Fruit fly (Drosophila melanogaster) whole organism, embryonic: ENCODE results near the gene timeout.

ENCODE experiments used
- Bgb ChIP-seq: fragments of 200-800 bp; sonication (Bioruptor generic); IDR thresholded peaks from 2 replicates; pipeline ENCODE4 v1.3.6; 2022; ENCODE audit warnings: missing biosample characterization, missing genetic modification characterization; ENCODE audit not compliant: partially characterized antibody
- CG10147 ChIP-seq: fragments of 200-800 bp; sonication (Bioruptor generic); optimal IDR thresholded peaks from 2 replicates; lab custom pipeline; 2019; ENCODE audit warnings: missing biosample characterization, mild to moderate bottlenecking, missing genetic modification characterization, moderate library complexity
- CG10267 ChIP-seq: fragments of 200-800 bp; sonication (Bioruptor generic); optimal IDR thresholded peaks from 2 replicates; lab custom pipeline; 2018; ENCODE audit warnings: missing biosample characterization, mild to moderate bottlenecking, missing genetic modification characterization, moderate library complexity
- CG10462 ChIP-seq: fragments of 200-800 bp; sonication (Bioruptor generic); optimal IDR thresholded peaks from 2 replicates; lab custom pipeline; 2016; ENCODE audit warnings: missing biosample characterization, missing genetic modification characterization
- CG10979 ChIP-seq: fragments of 200-800 bp; sonication (Bioruptor generic); optimal IDR thresholded peaks from 2 replicates; lab custom pipeline; 2018; ENCODE audit warnings: missing biosample characterization, mild to moderate bottlenecking, missing genetic modification characterization, moderate library complexity
- CG11696 ChIP-seq: fragments of 200-800 bp; sonication (Bioruptor generic); IDR thresholded peaks from 2 replicates; pipeline ENCODE4 v1.3.6; 2022; ENCODE audit warnings: missing biosample characterization, missing genetic modification characterization
- CG11723 ChIP-seq: fragments of 200-800 bp; sonication (Bioruptor generic); optimal IDR thresholded peaks from 2 replicates; lab custom pipeline; 2017; ENCODE audit warnings: missing biosample characterization, mild to moderate bottlenecking, missing genetic modification characterization
- CG14050 ChIP-seq: fragments of 200-800 bp; sonication (Bioruptor generic); IDR thresholded peaks from 3 replicates; pipeline ENCODE4 v1.3.6; 2022; ENCODE audit warnings: missing biosample characterization, missing genetic modification characterization
- CG16863 ChIP-seq: fragments of 200-800 bp; sonication (Bioruptor generic); optimal IDR thresholded peaks from 3 replicates; lab custom pipeline; 2016; ENCODE audit warnings: missing biosample characterization, missing genetic modification characterization
- CG17829 ChIP-seq: fragments of 200-800 bp; optimal IDR thresholded peaks from 2 replicates; lab custom pipeline; 2019; ENCODE audit warnings: missing biosample characterization, mild to moderate bottlenecking, missing genetic modification characterization, moderate library complexity
- CG1792 ChIP-seq: fragments of 200-800 bp; sonication (Bioruptor generic); optimal IDR thresholded peaks from 2 replicates; lab custom pipeline; 2016; ENCODE audit warnings: missing biosample characterization, missing genetic modification characterization
- CG30403 ChIP-seq: fragments of 200-800 bp; sonication (Bioruptor generic); optimal IDR thresholded peaks from 3 replicates; lab custom pipeline; 2016; ENCODE audit warnings: missing biosample characterization, missing genetic modification characterization
- CG33557 ChIP-seq: fragments of 200-800 bp; sonication (Bioruptor generic); optimal IDR thresholded peaks from 2 replicates; lab custom pipeline; 2019; ENCODE audit warnings: missing biosample characterization, mild to moderate bottlenecking, missing genetic modification characterization, moderate library complexity
- CG34422 ChIP-seq: fragments of 200-800 bp; sonication (Bioruptor generic); IDR thresholded peaks from 3 replicates; pipeline ENCODE4 v1.3.6; 2022; ENCODE audit warnings: missing biosample characterization, missing genetic modification characterization
- CG43689 ChIP-seq: fragments of 200-800 bp; sonication (Bioruptor generic); IDR thresholded peaks from 2 replicates; pipeline ENCODE4 v1.3.6; 2022; ENCODE audit warnings: missing biosample characterization, missing genetic modification characterization
- CG4424 ChIP-seq: fragments of 200-800 bp; sonication (Bioruptor generic); optimal IDR thresholded peaks from 3 replicates; lab custom pipeline; 2016; ENCODE audit warnings: missing biosample characterization, missing genetic modification characterization
- CG6272 ChIP-seq: fragments of 200-800 bp; sonication (Bioruptor generic); IDR thresholded peaks from 2 replicates; pipeline ENCODE4 v1.3.6; 2022; ENCODE audit warnings: missing biosample characterization, missing genetic modification characterization
- CG6689 ChIP-seq: fragments of 200-800 bp; sonication (Bioruptor generic); IDR thresholded peaks from 2 replicates; pipeline ENCODE4 v1.3.6; 2022; ENCODE audit warnings: missing biosample characterization, missing genetic modification characterization
- CG6791 ChIP-seq: fragments of 200-800 bp; sonication (Bioruptor generic); IDR thresholded peaks from 3 replicates; pipeline ENCODE4 v1.3.6; 2022; ENCODE audit warnings: missing biosample characterization, missing genetic modification characterization; ENCODE audit not compliant: partially characterized antibody
- CG8290 ChIP-seq, 3 experiments: fragments of 200-800 bp; sonication (Bioruptor generic); optimal IDR thresholded peaks; 2 replicates each; lab custom pipeline; 2016 to 2019; ENCODE audit warnings: missing biosample characterization in 3 of 3, missing genetic modification characterization in 3 of 3, mild to moderate bottlenecking in 2 of 3, moderate library complexity in 1 of 3
- CG9215 ChIP-seq: fragments of 200-800 bp; sonication (Bioruptor generic); IDR thresholded peaks from 2 replicates; pipeline ENCODE4 v1.3.6; 2022; ENCODE audit warnings: missing biosample characterization, missing genetic modification characterization
- Dbx ChIP-seq: fragments of 200-800 bp; sonication (Bioruptor generic); IDR thresholded peaks from 3 replicates; pipeline ENCODE4 v1.3.6; 2022; ENCODE audit warnings: missing biosample characterization, missing genetic modification characterization
- Hmr ChIP-seq: fragments of 200-800 bp; sonication (Bioruptor generic); optimal IDR thresholded peaks from 3 replicates; lab custom pipeline; 2017; ENCODE audit warnings: mild to moderate bottlenecking, missing biosample characterization, missing genetic modification reagents, missing genetic modification characterization
- Hr3 ChIP-seq: fragments of 200-800 bp; sonication (Bioruptor generic); optimal IDR thresholded peaks from 3 replicates; lab custom pipeline; 2016; ENCODE audit warnings: missing biosample characterization, missing genetic modification characterization
- Lim3 ChIP-seq: fragments of 200-800 bp; sonication (Bioruptor generic); IDR thresholded peaks from 2 replicates; pipeline ENCODE4 v1.3.6; 2022; ENCODE audit warnings: missing biosample characterization, missing genetic modification characterization
- NK7.1 ChIP-seq: fragments of 200-800 bp; sonication (Bioruptor generic); optimal IDR thresholded peaks from 3 replicates; lab custom pipeline; 2016; ENCODE audit warnings: missing biosample characterization, missing genetic modification characterization
- Oli ChIP-seq: fragments of 200-800 bp; sonication (Bioruptor generic); optimal IDR thresholded peaks from 2 replicates; lab custom pipeline; 2018; ENCODE audit warnings: missing biosample characterization, mild to moderate bottlenecking, missing genetic modification characterization, moderate library complexity
- Six4 ChIP-seq: fragments of 200-800 bp; sonication (Bioruptor generic); optimal IDR thresholded peaks from 2 replicates; lab custom pipeline; 2016; ENCODE audit warnings: missing biosample characterization, missing genetic modification characterization
- Trl ChIP-seq, 3 experiments: fragments of >200 bp in 2 of 3; fragments of 200-800 bp in 1 of 3; sonication (Bioruptor generic) in 1 of 3; optimal IDR thresholded peaks; 2 replicates in 1 of 3; 3 replicates in 2 of 3; lab custom pipeline; 2016 to 2017; ENCODE audit warnings: missing biosample characterization in 1 of 3, missing genetic modification characterization in 1 of 3
- bab2 ChIP-seq: fragments of 200-800 bp; sonication (Bioruptor generic); optimal IDR thresholded peaks from 2 replicates; lab custom pipeline; 2016; ENCODE audit warnings: missing biosample characterization, missing genetic modification characterization
- bcd ChIP-seq: fragments of 200-800 bp; sonication (Bioruptor generic); optimal IDR thresholded peaks from 2 replicates; lab custom pipeline; 2017; ENCODE audit warnings: missing biosample characterization, mild to moderate bottlenecking, missing genetic modification characterization
- chinmo ChIP-seq: fragments of 200-800 bp; sonication (Bioruptor generic); IDR thresholded peaks from 4 replicates; pipeline ENCODE4 v1.3.6; 2022; ENCODE audit warnings: missing biosample characterization, missing genetic modification characterization; ENCODE audit not compliant: partially characterized antibody
- chn ChIP-seq: fragments of 200-800 bp; sonication (Bioruptor generic); optimal IDR thresholded peaks from 2 replicates; lab custom pipeline; 2016; ENCODE audit warnings: missing biosample characterization, missing genetic modification characterization
- da ChIP-seq: fragments of 200-800 bp; sonication (Bioruptor generic); optimal IDR thresholded peaks from 2 replicates; lab custom pipeline; 2016; ENCODE audit warnings: missing biosample characterization, missing genetic modification characterization
- dmrt99B ChIP-seq: fragments of 200-800 bp; sonication (Bioruptor generic); optimal IDR thresholded peaks from 2 replicates; lab custom pipeline; 2018; ENCODE audit warnings: missing biosample characterization, mild to moderate bottlenecking, missing genetic modification characterization, moderate library complexity
- fru ChIP-seq: fragments of >200 bp; optimal IDR thresholded peaks from 2 replicates; lab custom pipeline; 2017
- gcm ChIP-seq: fragments of 200-800 bp; sonication (Bioruptor generic); optimal IDR thresholded peaks from 2 replicates; lab custom pipeline; 2019; ENCODE audit warnings: missing biosample characterization, mild to moderate bottlenecking, missing genetic modification characterization, moderate library complexity
- hkb ChIP-seq, 2 experiments: fragments of 200-800 bp in 1 of 2; fragments of >200 bp in 1 of 2; sonication (Bioruptor generic) in 1 of 2; IDR thresholded peaks in 1 of 2; optimal IDR thresholded peaks in 1 of 2; 2 replicates each; pipeline versions ENCODE4 v1.3.6 to Lab custom; 2017 to 2022; ENCODE audit warnings: missing biosample characterization in 1 of 2, missing genetic modification characterization in 1 of 2
- ind ChIP-seq: fragments of 200-800 bp; sonication (Bioruptor generic); optimal IDR thresholded peaks from 3 replicates; lab custom pipeline; 2016; ENCODE audit warnings: missing biosample characterization, missing genetic modification characterization
- insv ChIP-seq, 2 experiments: fragments of 200-800 bp; sonication (Bioruptor generic); optimal IDR thresholded peaks; 3 replicates each; lab custom pipeline; 2016 to 2018; ENCODE audit warnings: missing biosample characterization in 2 of 2, missing genetic modification characterization in 2 of 2
- onecut ChIP-seq: fragments of 200-800 bp; sonication (Bioruptor generic); IDR thresholded peaks from 2 replicates; pipeline ENCODE4 v1.3.6; 2022; ENCODE audit warnings: missing biosample characterization, missing genetic modification characterization
- pho ChIP-seq: fragments of 200-800 bp; sonication (Bioruptor generic); optimal IDR thresholded peaks from 2 replicates; lab custom pipeline; 2016; ENCODE audit warnings: missing biosample characterization, missing genetic modification characterization
- pum ChIP-seq: fragments of 200-800 bp; sonication (Bioruptor generic); optimal IDR thresholded peaks from 2 replicates; lab custom pipeline; 2016; ENCODE audit warnings: missing biosample characterization, missing genetic modification characterization
- repo ChIP-seq: fragments of 200-800 bp; sonication (Bioruptor generic); optimal IDR thresholded peaks from 2 replicates; lab custom pipeline; 2016; ENCODE audit warnings: missing biosample characterization, missing genetic modification characterization
- ro ChIP-seq: fragments of 200-800 bp; sonication (Bioruptor generic); IDR thresholded peaks from 2 replicates; pipeline ENCODE4 v1.3.6; 2022; ENCODE audit warnings: missing biosample characterization, missing genetic modification characterization
- slp2 ChIP-seq: fragments of 200-800 bp; sonication (Bioruptor generic); optimal IDR thresholded peaks from 2 replicates; lab custom pipeline; 2016; ENCODE audit warnings: missing biosample characterization, missing genetic modification characterization
- sob ChIP-seq: fragments of 200-800 bp; sonication (Bioruptor generic); IDR thresholded peaks from 2 replicates; pipeline ENCODE4 v1.3.6; 2022; ENCODE audit warnings: missing biosample characterization, missing genetic modification characterization
- sug ChIP-seq: fragments of 200-800 bp; optimal IDR thresholded peaks from 2 replicates; lab custom pipeline; 2019; ENCODE audit warnings: missing biosample characterization, mild to moderate bottlenecking, missing genetic modification characterization, moderate library complexity
- vnd ChIP-seq: fragments of 200-800 bp; sonication (Bioruptor generic); IDR thresholded peaks from 3 replicates; pipeline ENCODE4 v1.3.6; 2022; ENCODE audit warnings: missing biosample characterization, missing genetic modification characterization; ENCODE audit not compliant: partially characterized antibody

The timeout gene

DNA sequence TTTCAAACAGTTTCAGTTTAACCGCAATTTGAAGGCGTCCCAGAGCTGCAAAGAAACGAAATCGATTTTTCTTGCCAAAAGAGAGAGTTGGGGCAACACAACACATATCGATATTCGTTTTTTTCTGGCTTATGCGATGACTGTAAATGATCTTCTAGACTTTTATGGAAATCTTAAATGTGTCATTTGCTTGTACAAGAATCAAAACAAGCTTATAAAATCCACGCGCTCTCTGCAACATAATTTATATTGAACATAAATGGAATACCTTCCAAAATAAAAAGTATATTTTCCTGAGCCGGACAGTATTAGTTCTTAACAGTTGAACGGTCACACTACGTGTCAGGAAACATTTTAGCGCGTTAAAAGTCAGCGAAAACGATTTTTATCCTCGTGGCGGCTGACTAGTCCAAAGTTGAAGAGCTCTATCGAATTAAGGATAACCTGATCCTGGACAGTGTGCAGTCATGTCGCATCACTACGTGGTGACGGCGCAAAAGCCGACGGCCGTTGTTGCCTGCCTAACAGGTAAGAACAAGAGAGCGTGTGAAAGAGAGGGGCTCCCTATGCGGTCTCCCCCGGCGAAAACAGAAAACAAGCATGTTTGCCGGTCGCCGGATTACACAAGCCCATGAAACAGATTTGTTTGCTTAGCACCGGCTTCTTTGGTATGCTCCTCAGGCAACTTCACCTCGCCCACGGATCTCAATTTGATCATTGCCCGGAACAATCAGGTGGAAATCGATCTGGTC, 36.3 kb upstream of the timeout start, which contains the start of gene pic (continued):
- TF ChIP-seq CG30403 (no peak), da (GFP tag; lab: Kevin White, UChicago) (no peak), Trl (optimal IDR thresholded peaks at IDR 0.05; lab: Kevin White, UChicago) (peak; percentile 21 to 46), Trl (GFP tag; optimal IDR thresholded peaks at IDR 0.05; lab: Kevin White, UChicago) (peak; percentile 30), CG8290 (GFP tag; optimal IDR thresholded peaks at IDR 0.05; lab: Kevin White, UChicago) (no peak), CG8290 (tag; optimal IDR thresholded peaks at IDR 0.05; lab: Kevin White, UChicago) (no peak), fru (lab: Kevin White, UChicago) (no peak), CG33557 (GFP tag; lab: Kevin White, UChicago) (no peak), CG17829 (tag; lab: Kevin White, UChicago) (no peak), sug (tag; lab: Kevin White, UChicago) (no peak), CG16863 (GFP tag; lab: Kevin White, UChicago) (no peak), Oli (tag; lab: Kevin White, UChicago) (no peak), repo (GFP tag; lab: Kevin White, UChicago) (no peak), Lim3 (GFP tag; lab: Robert Waterston, UW) (no peak), bcd (GFP tag; lab: Kevin White, UChicago) (no peak), CG9215 (GFP tag; lab: Robert Waterston, UW) (no peak), CG4424 (GFP tag; lab: Kevin White, UChicago) (no peak), CG10147 (GFP tag; lab: Kevin White, UChicago) (no peak), pho (no peak), chinmo (GFP tag; lab: Robert Waterston, UW) (0 out of 4 replicates have a peak, but pooled peaks have one; percentile 24), CG10462 (no peak), ind (no peak), sob (no peak), CG11696 (GFP tag; lab: Robert Waterston, UW) (no peak), chn (GFP tag; lab: Kevin White, UChicago) (no peak), CG6272 (no peak), CG10979 (tag; lab: Kevin White, UChicago) (no peak), insv (GFP tag; optimal IDR thresholded peaks at IDR 0.05; lab: Kevin White, UChicago) (no peak), hkb (optimal IDR thresholded peaks at IDR 0.05; lab: Kevin White, UChicago) (no peak), hkb (GFP tag; IDR thresholded peaks at IDR 0.05; lab: Robert Waterston, UW) (no peak), CG10267 (tag; lab: Kevin White, UChicago) (peak; percentile 66), CG11723 (GFP tag; lab: Kevin White, UChicago) (no peak), Hmr (no peak), slp2 (GFP tag; lab: Kevin White, UChicago) (no peak), bab2 (no peak), NK7.1 (GFP tag; lab: Kevin White, UChicago) (no peak), CG34422 (peak; percentile 87), onecut (GFP tag; lab: Robert Waterston, UW) (no peak), Bgb (GFP tag; lab: Robert Waterston, UW) (peak; percentile 75), vnd (peak; percentile 70), CG14050 (no peak), ro (GFP tag; lab: Robert Waterston, UW) (no peak), CG6791 (peak; percentile 72), Hr3 (no peak), dmrt99B (tag; lab: Kevin White, UChicago) (no peak), pum (GFP tag; lab: Kevin White, UChicago) (no peak), Six4 (GFP tag; lab: Kevin White, UChicago) (no peak), CG1792 (GFP tag; lab: Kevin White, UChicago) (no peak), CG43689 (no peak), gcm (GFP tag; lab: Kevin White, UChicago) (no peak), Dbx (GFP tag; lab: Robert Waterston, UW) (no peak), CG6689 (GFP tag; lab: Robert Waterston, UW) (no peak)
